ENCODE assay signal across 5 fruit fly cellular contexts in genomic region chr2L:14630988-14631723, dm6.
TF ChIP-seq lines count a peak whose summit lies in the region.

No protein-coding gene starts in this region.

- TF ChIP-seq CTCF in whole organism, embryonic (GFP tag; optimal IDR thresholded peaks at IDR 0.05; lab: Kevin White, UChicago): no peak

TF ChIP-seq in whole organism, adult, 20 proteins besides CTCF, POLR2A, EP300 and RAD21:
- TF ChIP-seq Crg-1 (GFP tag; optimal IDR thresholded peaks at IDR 0.05; lab: Kevin White, UChicago) (peak; percentile 2), CG11617 (GFP tag; optimal IDR thresholded peaks at IDR 0.05; lab: Kevin White, UChicago) (no peak), Mnt (GFP tag; optimal IDR thresholded peaks at IDR 0.05; lab: Kevin White, UChicago) (no peak), CG14711 (tag; optimal IDR thresholded peaks at IDR 0.05; lab: Kevin White, UChicago) (peak; percentile 12), kay (GFP tag; lab: Kevin White, UChicago; ENCODE audit: borderline replicate concordance) (peak; percentile 73), cic (GFP tag; optimal IDR thresholded peaks at IDR 0.05; lab: Kevin White, UChicago) (no peak), toe (GFP tag; optimal IDR thresholded peaks at IDR 0.05; lab: Kevin White, UChicago) (no peak), CG7045 (GFP tag; optimal IDR thresholded peaks at IDR 0.05; lab: Kevin White, UChicago) (peak; percentile 54)

TF ChIP-seq in whole organism, embryonic, 481 proteins besides CTCF, POLR2A, EP300 and RAD21 (continues in another document):
- TF ChIP-seq otp (GFP tag; IDR thresholded peaks at IDR 0.05; lab: Robert Waterston, UW): 0 out of 3 replicates have a peak, but pooled peaks have one; percentile 19
- TF ChIP-seq bowl (GFP tag; IDR thresholded peaks at IDR 0.05; lab: Robert Waterston, UW): no peak
- TF ChIP-seq gem (tag; optimal IDR thresholded peaks at IDR 0.05; lab: Kevin White, UChicago): peak; percentile 48
- peak; percentile 55 for TF ChIP-seq Med (GFP tag; lab: Kevin White, UChicago)
- peak; percentile 13 for TF ChIP-seq CG12391 (tag; optimal IDR thresholded peaks at IDR 0.05; lab: Kevin White, UChicago)
- peak; percentile 92 for TF ChIP-seq Ets65A (GFP tag; lab: Kevin White, UChicago)
- peak; percentile 37 for TF ChIP-seq az2 (GFP tag; optimal IDR thresholded peaks at IDR 0.05; lab: Kevin White, UChicago)
- no peak for TF ChIP-seq MESR4 (GFP tag; optimal IDR thresholded peaks at IDR 0.05; lab: Kevin White, UChicago)
- no peak for TF ChIP-seq disco-r (GFP tag; optimal IDR thresholded peaks at IDR 0.05; lab: Kevin White, UChicago)
- TF ChIP-seq sens-2 (GFP tag; IDR thresholded peaks at IDR 0.05; lab: Robert Waterston, UW): 0 out of 2 replicates have a peak, but pooled peaks have one; percentile 18
- TF ChIP-seq CG8944 (GFP tag; optimal IDR thresholded peaks at IDR 0.05; lab: Kevin White, UChicago): peak; percentile 19
- TF ChIP-seq esg (GFP tag; conservative IDR thresholded peaks at IDR 0.05; lab: Robert Waterston, UW): no peak
- TF ChIP-seq eyg (GFP tag; optimal IDR thresholded peaks at IDR 0.05; lab: Kevin White, UChicago): no peak
- no peak for TF ChIP-seq gro (GFP tag; optimal IDR thresholded peaks at IDR 0.05; lab: Kevin White, UChicago)
- TF ChIP-seq ci (GFP tag; IDR thresholded peaks at IDR 0.05; lab: Robert Waterston, UW): peak; percentile 55; the same call in 1 of the 3 replicates
- peak; percentile 33 for TF ChIP-seq CG9727 (GFP tag; optimal IDR thresholded peaks at IDR 0.05; lab: Kevin White, UChicago)
- TF ChIP-seq CG17361 (GFP tag; IDR thresholded peaks at IDR 0.05; lab: Robert Waterston, UW): 0 out of 3 replicates have a peak, but pooled peaks have one; percentile 20
- TF ChIP-seq E2f1 (GFP tag; IDR thresholded peaks at IDR 0.05; lab: Robert Waterston, UW): peak; percentile 31; the same call in 1 of the 2 replicates
- no peak for TF ChIP-seq Dip3 (GFP tag; optimal IDR thresholded peaks at IDR 0.05; lab: Kevin White, UChicago)
- peak; percentile 84 for TF ChIP-seq Drgx (GFP tag; IDR thresholded peaks at IDR 0.05; lab: Robert Waterston, UW)

TF ChIP-seq in whole organism, prepupa, 60 proteins besides CTCF, POLR2A, EP300 and RAD21 (continues in another document):
- peak; percentile 85 for TF ChIP-seq Eip78C (GFP tag; lab: Kevin White, UChicago)
- no peak for TF ChIP-seq CG6854 (GFP tag; optimal IDR thresholded peaks at IDR 0.05; lab: Kevin White, UChicago)
- TF ChIP-seq Eip75B (GFP tag; optimal IDR thresholded peaks at IDR 0.05; lab: Kevin White, UChicago): peak; percentile 76
- no peak for TF ChIP-seq dac (GFP tag; optimal IDR thresholded peaks at IDR 0.05; lab: Kevin White, UChicago)
- no peak for TF ChIP-seq fd85E (GFP tag; optimal IDR thresholded peaks at IDR 0.05; lab: Kevin White, UChicago)
- TF ChIP-seq Lpt (GFP tag; optimal IDR thresholded peaks at IDR 0.05; lab: Kevin White, UChicago): peak; percentile 68
- peak; percentile 69 for TF ChIP-seq CG11294 (GFP tag; IDR thresholded peaks at IDR 0.05; lab: Robert Waterston, UW)
- TF ChIP-seq spab (GFP tag; optimal IDR thresholded peaks at IDR 0.05; lab: Kevin White, UChicago): peak; percentile 48
- peak; percentile 35 for TF ChIP-seq Met (GFP tag; optimal IDR thresholded peaks at IDR 0.05; lab: Kevin White, UChicago)
- no peak for TF ChIP-seq Hr38 (GFP tag; optimal IDR thresholded peaks at IDR 0.05; lab: Kevin White, UChicago)
- peak; percentile 38 for TF ChIP-seq Sox102F (GFP tag; optimal IDR thresholded peaks at IDR 0.05; lab: Kevin White, UChicago)
- TF ChIP-seq CG32006 (GFP tag; optimal IDR thresholded peaks at IDR 0.05; lab: Kevin White, UChicago): peak; percentile 79
- peak; percentile 44 for TF ChIP-seq CG8319 (GFP tag; optimal IDR thresholded peaks at IDR 0.05; lab: Kevin White, UChicago)
- peak; percentile 79 for TF ChIP-seq pdm3 (GFP tag; optimal IDR thresholded peaks at IDR 0.05; lab: Kevin White, UChicago)
- peak; percentile 70 for TF ChIP-seq achi (GFP tag; optimal IDR thresholded peaks at IDR 0.05; lab: Kevin White, UChicago)
- peak; percentile 68 for TF ChIP-seq CG34406 (GFP tag; optimal IDR thresholded peaks at IDR 0.05; lab: Kevin White, UChicago)
- TF ChIP-seq CG6276 (GFP tag; optimal IDR thresholded peaks at IDR 0.05; lab: Kevin White, UChicago): peak; percentile 67
- TF ChIP-seq CG6163 (GFP tag; IDR thresholded peaks at IDR 0.05; lab: Robert Waterston, UW): peak; percentile 87
- peak; percentile 40 for TF ChIP-seq Smox (GFP tag; optimal IDR thresholded peaks at IDR 0.05; lab: Kevin White, UChicago)
- TF ChIP-seq CG11762 (GFP tag; optimal IDR thresholded peaks at IDR 0.05; lab: Kevin White, UChicago; ENCODE audit: insufficient read depth): peak; percentile 66
- no peak for TF ChIP-seq vri (GFP tag; optimal IDR thresholded peaks at IDR 0.05; lab: Kevin White, UChicago)
- peak; percentile 63 for TF ChIP-seq svp (GFP tag; lab: Kevin White, UChicago)

TF ChIP-seq in whole organism, pupa, 21 proteins besides CTCF, POLR2A, EP300 and RAD21:
- peak; percentile 23 for TF ChIP-seq Snoo (tag; optimal IDR thresholded peaks at IDR 0.05; lab: Kevin White, UChicago)
- TF ChIP-seq CG9948 (tag; optimal IDR thresholded peaks at IDR 0.05; lab: Kevin White, UChicago): peak; percentile 60
- peak; percentile 69 for TF ChIP-seq CG8159 (tag; optimal IDR thresholded peaks at IDR 0.05; lab: Kevin White, UChicago)
- TF ChIP-seq gl (tag; optimal IDR thresholded peaks at IDR 0.05; lab: Kevin White, UChicago): peak; percentile 14
- peak; percentile 79 for TF ChIP-seq CG14655 (GFP tag; optimal IDR thresholded peaks at IDR 0.05; lab: Kevin White, UChicago)
- peak; percentile 68 for TF ChIP-seq CG17806 (tag; optimal IDR thresholded peaks at IDR 0.05; lab: Kevin White, UChicago)
- no peak for TF ChIP-seq CG10348 (GFP tag; IDR thresholded peaks at IDR 0.05; lab: Robert Waterston, UW)
- TF ChIP-seq EcR (GFP tag; optimal IDR thresholded peaks at IDR 0.05; lab: Kevin White, UChicago): no peak
- peak; percentile 75 for TF ChIP-seq Pif1A (GFP tag; optimal IDR thresholded peaks at IDR 0.05; lab: Kevin White, UChicago)
- no peak for TF ChIP-seq D1 (tag; optimal IDR thresholded peaks at IDR 0.05; lab: Kevin White, UChicago)
- TF ChIP-seq CG8301 (tag; optimal IDR thresholded peaks at IDR 0.05; lab: Kevin White, UChicago): peak; percentile 75
- peak; percentile 77 for TF ChIP-seq Ets98B (GFP tag; IDR thresholded peaks at IDR 0.05; lab: Robert Waterston, UW)
- TF ChIP-seq CG34367 (tag; optimal IDR thresholded peaks at IDR 0.05; lab: Kevin White, UChicago): peak; percentile 71
- TF ChIP-seq CG15710 (tag; optimal IDR thresholded peaks at IDR 0.05; lab: Kevin White, UChicago): peak; percentile 63
- peak; percentile 65 for TF ChIP-seq fd96Ca (GFP tag; IDR thresholded peaks at IDR 0.05; lab: Robert Waterston, UW)
- peak; percentile 85 for TF ChIP-seq CG4496 (GFP tag; IDR thresholded peaks at IDR 0.05; lab: Robert Waterston, UW)
- peak; percentile 9 for TF ChIP-seq CG13204 (GFP tag; optimal IDR thresholded peaks at IDR 0.05; lab: Kevin White, UChicago)
- TF ChIP-seq Pif1B (GFP tag; optimal IDR thresholded peaks at IDR 0.05; lab: Kevin White, UChicago): peak; percentile 68
- peak; percentile 82 for TF ChIP-seq CG32121 (GFP tag; IDR thresholded peaks at IDR 0.05; lab: Robert Waterston, UW)
- TF ChIP-seq CG12605 (GFP tag; IDR thresholded peaks at IDR 0.05; lab: Robert Waterston, UW): peak; percentile 69
- peak; percentile 64; the same call in 1 of the 2 replicates for TF ChIP-seq rn (GFP tag; IDR thresholded peaks at IDR 0.05; lab: Robert Waterston, UW)

TF ChIP-seq in whole organism, wandering third instar larva, 38 proteins besides CTCF, POLR2A, EP300 and RAD21:
- TF ChIP-seq Vsx2 (GFP tag; optimal IDR thresholded peaks at IDR 0.05; lab: Kevin White, UChicago; ENCODE audit: partially characterized antibody) (no peak), h (GFP tag; optimal IDR thresholded peaks at IDR 0.05; lab: Kevin White, UChicago) (peak; percentile 19), lola (GFP tag; optimal IDR thresholded peaks at IDR 0.05; lab: Kevin White, UChicago) (no peak), rgr (GFP tag; optimal IDR thresholded peaks at IDR 0.05; lab: Kevin White, UChicago) (peak; percentile 24), ey (GFP tag; optimal IDR thresholded peaks at IDR 0.05; lab: Kevin White, UChicago) (peak; percentile 14), OdsH (GFP tag; optimal IDR thresholded peaks at IDR 0.05; lab: Kevin White, UChicago) (peak; percentile 7), fru (GFP tag; optimal IDR thresholded peaks at IDR 0.05; lab: Kevin White, UChicago) (peak; percentile 15), N (GFP tag; optimal IDR thresholded peaks at IDR 0.05; lab: Kevin White, UChicago) (no peak), sage (GFP tag; optimal IDR thresholded peaks at IDR 0.05; lab: Kevin White, UChicago) (no peak), foxo (GFP tag; optimal IDR thresholded peaks at IDR 0.05; lab: Kevin White, UChicago) (peak in 1 of 2 experiments; percentile 47), psq (GFP tag; optimal IDR thresholded peaks at IDR 0.05; lab: Kevin White, UChicago) (peak; percentile 13), Hnf4 (GFP tag; optimal IDR thresholded peaks at IDR 0.05; lab: Kevin White, UChicago) (no peak), sv (GFP tag; optimal IDR thresholded peaks at IDR 0.05; lab: Kevin White, UChicago) (no peak)
